Fruit fly (Drosophila melanogaster) whole organism: ENCODE results near the gene cnir.

Experiments
- Dll ChIP-seq: fragments of >200 bp; optimal IDR thresholded peaks from 2 replicates; lab custom pipeline; 2017
- pan ChIP-seq: fragments of >200 bp; optimal IDR thresholded peaks from 2 replicates; lab custom pipeline; 2017
- psq ChIP-seq: fragments of >200 bp; optimal IDR thresholded peaks from 2 replicates; lab custom pipeline; 2017
- usp ChIP-seq: fragments of >200 bp; optimal IDR thresholded peaks from 2 replicates; lab custom pipeline; 2017; ENCODE audit warnings: missing biosample characterization, missing genetic modification characterization, mixed read lengths

- TF ChIP-seq pan (no peak), psq (no peak), Dll (lab: Kevin White, UChicago) (no peak), usp (GFP tag; lab: Kevin White, UChicago) (no peak)
Measured at dm6 chr2L:3004601-3005000, 35.0 kb downstream of the cnir start.
